Worm (Caenorhabditis elegans) whole organism, L2 larva: ENCODE results near the gene F53A10.2.

Source experiments
- dmd-4 ChIP-seq: sonication (generic microtip); optimal IDR thresholded peaks from 2 replicates; lab custom pipeline; 2017; ENCODE audit warnings: missing biosample characterization, missing genetic modification characterization
- lin-11 ChIP-seq: fragments of 150-350 bp; sonication (generic microtip); optimal IDR thresholded peaks from 2 replicates; lab custom pipeline; 2014; ENCODE audit warnings: missing biosample characterization, missing genetic modification characterization, inconsistent platforms, mixed read lengths
- mbf-1 ChIP-seq: sonication (generic microtip); optimal IDR thresholded peaks from 2 replicates; lab custom pipeline; 2017; ENCODE audit warnings: missing biosample characterization, missing genetic modification characterization
- nhr-129 ChIP-seq: fragments of 150-350 bp; optimal IDR thresholded peaks from 2 replicates; lab custom pipeline; 2014; ENCODE audit warnings: missing biosample characterization, missing genetic modification characterization
- nhr-77 ChIP-seq: fragments of 150-350 bp; optimal IDR thresholded peaks from 2 replicates; lab custom pipeline; 2014; ENCODE audit warnings: missing biosample characterization, missing genetic modification characterization
- sma-9 ChIP-seq, 2 experiments: fragments of 150-350 bp in 1 of 2; sonication (generic microtip) in 1 of 2; optimal IDR thresholded peaks; 2 replicates each; lab custom pipeline; 2014 to 2016; ENCODE audit warnings: missing genetic modification characterization in 2 of 2, mild to moderate bottlenecking in 1 of 2, missing biosample characterization in 1 of 2, missing compliant biosample characterization in 1 of 2, missing genetic modification reagents in 1 of 2, moderate library complexity in 1 of 2
- snpc-4 ChIP-seq: fragments of 150-350 bp; optimal IDR thresholded peaks from 2 replicates; lab custom pipeline; 2014; ENCODE audit warnings: missing biosample characterization, missing genetic modification characterization
- unc-39 ChIP-seq: fragments of 150-350 bp; optimal IDR thresholded peaks from 2 replicates; lab custom pipeline; 2014; ENCODE audit warnings: missing biosample characterization, missing genetic modification characterization
- ztf-4 ChIP-seq: fragments of 150-350 bp; optimal IDR thresholded peaks from 2 replicates; lab custom pipeline; 2014; ENCODE audit warnings: missing biosample characterization, missing genetic modification characterization

DNA sequence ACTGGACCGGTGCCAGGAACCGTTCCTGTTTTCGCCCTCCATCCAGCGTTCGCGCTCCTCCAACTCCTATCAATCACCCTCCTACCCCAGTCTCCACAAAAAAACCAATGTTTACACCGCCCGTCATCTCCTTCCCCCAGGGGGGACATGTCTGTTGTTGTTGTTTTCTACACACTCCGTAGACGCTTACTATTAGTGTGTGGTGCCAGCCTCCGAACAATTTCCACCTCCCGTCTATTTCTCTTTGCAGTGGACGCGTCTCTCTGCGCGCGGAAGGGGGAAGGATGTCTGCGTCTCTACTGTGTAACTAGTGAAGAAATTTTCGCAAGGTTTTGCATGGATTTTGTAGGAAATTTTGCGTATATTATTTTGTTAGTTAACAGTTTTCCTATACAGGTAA lies 45.3 kb downstream of the F53A10.2 start:
- TF ChIP-seq ztf-4 (tag; lab: Kevin White, UChicago), result no peak
- no peak for TF ChIP-seq snpc-4 (tag; lab: Kevin White, UChicago)
- TF ChIP-seq lin-11 (tag; lab: Kevin White, UChicago), result no peak
- no peak for TF ChIP-seq nhr-77 (tag; lab: Kevin White, UChicago)
- no peak for TF ChIP-seq dmd-4 (tag; lab: Kevin White, UChicago)
- peak; percentile 53 for TF ChIP-seq sma-9 (GFP tag; optimal IDR thresholded peaks at IDR 0.05; lab: Kevin White, UChicago)
- TF ChIP-seq sma-9 (tag; optimal IDR thresholded peaks at IDR 0.05; lab: Kevin White, UChicago), result no peak
- TF ChIP-seq unc-39 (tag; lab: Kevin White, UChicago), result no peak
- TF ChIP-seq mbf-1 (tag; lab: Kevin White, UChicago), result no peak
- TF ChIP-seq nhr-129 (tag; lab: Kevin White, UChicago), result no peak
